Fruit fly (Drosophila melanogaster): ENCODE measurements around the gene Josd.

DNA sequence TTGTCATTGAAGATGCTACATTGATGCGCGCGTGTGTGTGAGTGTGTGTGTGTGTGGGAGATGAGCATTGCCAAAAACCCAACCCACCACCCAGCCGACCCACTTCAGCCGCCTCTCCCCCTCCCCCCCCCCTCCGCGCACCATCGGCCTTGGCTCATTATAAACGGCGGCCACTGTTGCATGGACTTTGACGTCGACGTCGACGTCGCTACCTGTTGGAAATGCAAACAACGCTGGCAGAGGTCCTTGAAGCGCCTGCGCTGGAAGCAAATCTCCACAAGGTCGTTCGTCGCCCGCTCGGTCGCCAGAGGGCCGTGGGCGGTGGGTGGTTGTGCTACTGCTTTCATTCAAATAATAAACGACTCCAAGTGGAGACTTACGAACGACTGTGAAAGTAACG lies 44.3 kb upstream of the Josd start:
- no peak for TF ChIP-seq bab1 (GFP tag; optimal IDR thresholded peaks at IDR 0.05)
- TF ChIP-seq Mnt (GFP tag; optimal IDR thresholded peaks at IDR 0.05) = no peak
- TF ChIP-seq cic (GFP tag; optimal IDR thresholded peaks at IDR 0.05) = no peak
- no peak for TF ChIP-seq cnc (optimal IDR thresholded peaks at IDR 0.05)
- TF ChIP-seq tj (GFP tag; optimal IDR thresholded peaks at IDR 0.05) = no peak
- TF ChIP-seq CG33017 (tag; optimal IDR thresholded peaks at IDR 0.05) = no peak
- no peak for TF ChIP-seq CG1620 (GFP tag; optimal IDR thresholded peaks at IDR 0.05)

All from whole organism, adult.